Worm (Caenorhabditis elegans) whole organism, L1 larva: ENCODE measurements around the gene sru-45.
A peak's percentile ranks its signal among the peaks of the same experiment; 100 is the strongest.

ENCODE experiments used
- C34B4.2 ChIP-seq: sonication (generic microtip); optimal IDR thresholded peaks from 2 replicates; lab custom pipeline; 2017; ENCODE audit warnings: mild to moderate bottlenecking, missing genetic modification characterization, missing compliant biosample characterization
- F16B12.6 ChIP-seq: fragments of 150-350 bp; optimal IDR thresholded peaks from 2 replicates; lab custom pipeline; 2014; ENCODE audit warnings: missing biosample characterization, missing genetic modification characterization
- Y116A8C.19 ChIP-seq: sonication (generic microtip); optimal IDR thresholded peaks from 2 replicates; lab custom pipeline; 2016; ENCODE audit warnings: missing compliant biosample characterization, missing genetic modification characterization, borderline replicate concordance
- ama-1 ChIP-seq: fragments of 150-350 bp; optimal IDR thresholded peaks from 2 replicates; lab custom pipeline; 2014
- blmp-1 ChIP-seq: fragments of 150-350 bp; optimal IDR thresholded peaks from 2 replicates; lab custom pipeline; 2014; ENCODE audit warnings: missing biosample characterization, missing genetic modification characterization
- ceh-63 ChIP-seq: fragments of 200-800 bp; sonication (Bioruptor generic); optimal IDR thresholded peaks from 2 replicates; lab custom pipeline; 2018; ENCODE audit warnings: mild to moderate bottlenecking, missing genetic modification characterization, missing compliant biosample characterization
- ceh-8 ChIP-seq: fragments of 200-800 bp; sonication (Bioruptor generic); optimal IDR thresholded peaks from 2 replicates; lab custom pipeline; 2018; ENCODE audit warnings: mild to moderate bottlenecking, missing genetic modification characterization, moderate library complexity, missing compliant biosample characterization
- efl-1 ChIP-seq, 4 experiments: fragments of 150-350 bp; optimal IDR thresholded peaks in 3 of 4; peaks in 1 of 4; 1 replicate in 1 of 4; 2 replicates in 3 of 4; lab custom pipeline; 2014; ENCODE audit warnings: missing biosample characterization in 2 of 4, missing genetic modification characterization in 2 of 4, missing genetic modification reagents in 2 of 4
- elt-2 ChIP-seq: sonication (generic microtip); optimal IDR thresholded peaks from 2 replicates; lab custom pipeline; 2016; ENCODE audit warnings: missing genetic modification characterization, mild to moderate bottlenecking, inconsistent platforms, missing compliant biosample characterization, missing genetic modification reagents
- elt-3 ChIP-seq, 6 experiments: fragments of 150-350 bp in 1 of 6; sonication (generic microtip); optimal IDR thresholded peaks; 2 replicates each; lab custom pipeline; 2017 to 2018; ENCODE audit warnings: missing biosample characterization in 6 of 6, missing genetic modification characterization in 6 of 6, inconsistent platforms in 1 of 6
- ets-5 ChIP-seq: fragments of 200-800 bp; sonication (Bioruptor generic); IDR thresholded peaks from 2 replicates; pipeline ENCODE4 v1.3.6; 2022; ENCODE audit warnings: missing genetic modification characterization, missing compliant biosample characterization
- fkh-4 ChIP-seq: sonication (generic microtip); optimal IDR thresholded peaks from 2 replicates; lab custom pipeline; 2016; ENCODE audit warnings: missing compliant biosample characterization, missing genetic modification characterization, borderline replicate concordance
- fos-1 ChIP-seq: fragments of 150-350 bp; optimal IDR thresholded peaks from 2 replicates; lab custom pipeline; 2014; ENCODE audit warnings: missing biosample characterization, missing genetic modification characterization
- hlh-17 ChIP-seq: fragments of 200-800 bp; sonication (Bioruptor generic); optimal IDR thresholded peaks from 2 replicates; lab custom pipeline; 2018; ENCODE audit warnings: missing genetic modification characterization, mild to moderate bottlenecking, missing compliant biosample characterization, moderate library complexity, borderline replicate concordance
- hpl-2 ChIP-seq: fragments of 150-350 bp; optimal IDR thresholded peaks from 2 replicates; lab custom pipeline; 2014; ENCODE audit warnings: missing biosample characterization, missing genetic modification reagents, missing genetic modification characterization
- jun-1 ChIP-seq: fragments of 150-350 bp; optimal IDR thresholded peaks from 2 replicates; lab custom pipeline; 2014; ENCODE audit warnings: missing biosample characterization, missing genetic modification reagents, missing genetic modification characterization
- lin-13 ChIP-seq: fragments of 150-350 bp; optimal IDR thresholded peaks from 2 replicates; lab custom pipeline; 2014; ENCODE audit warnings: missing biosample characterization, missing genetic modification reagents, missing genetic modification characterization
- lin-14 ChIP-seq: fragments of 200-800 bp; sonication (Bioruptor generic); optimal IDR thresholded peaks from 2 replicates; lab custom pipeline; 2018; ENCODE audit warnings: mild to moderate bottlenecking, missing genetic modification characterization, moderate library complexity, missing compliant biosample characterization
- lir-3 ChIP-seq: sonication (generic microtip); optimal IDR thresholded peaks from 2 replicates; lab custom pipeline; 2016; ENCODE audit warnings: mild to moderate bottlenecking, missing genetic modification characterization, moderate library complexity, missing compliant biosample characterization; ENCODE audit not compliant: poor library complexity
- lsy-2 ChIP-seq, 2 experiments: fragments of 150-350 bp; optimal IDR thresholded peaks; 2 replicates each; lab custom pipeline; 2014; ENCODE audit warnings: missing biosample characterization in 2 of 2, missing genetic modification characterization in 2 of 2
- mep-1 ChIP-seq: fragments of 150-350 bp; optimal IDR thresholded peaks from 2 replicates; lab custom pipeline; 2014; ENCODE audit warnings: missing biosample characterization, missing genetic modification characterization
- nhr-11 ChIP-seq: fragments of 150-350 bp; optimal IDR thresholded peaks from 2 replicates; lab custom pipeline; 2014; ENCODE audit warnings: missing biosample characterization, missing genetic modification characterization
- nhr-19 ChIP-seq: fragments of 200-800 bp; sonication (Bioruptor generic); conservative IDR thresholded peaks from 2 replicates; pipeline ENCODE4 v1.3.6; 2022; ENCODE audit warnings: missing genetic modification characterization, missing compliant biosample characterization
- nhr-237 ChIP-seq: fragments of 150-350 bp; optimal IDR thresholded peaks from 2 replicates; lab custom pipeline; 2014; ENCODE audit warnings: missing biosample characterization, missing genetic modification characterization
- nhr-28 ChIP-seq: fragments of 150-350 bp; optimal IDR thresholded peaks from 2 replicates; lab custom pipeline; 2014; ENCODE audit warnings: missing biosample characterization, missing genetic modification characterization
- nhr-47 ChIP-seq: sonication (generic microtip); optimal IDR thresholded peaks from 2 replicates; lab custom pipeline; 2016; ENCODE audit warnings: mild to moderate bottlenecking, missing genetic modification characterization, moderate library complexity, missing compliant biosample characterization
- nhr-71 ChIP-seq: sonication (generic microtip); optimal IDR thresholded peaks from 2 replicates; lab custom pipeline; 2016; ENCODE audit warnings: mild to moderate bottlenecking, missing genetic modification characterization, moderate library complexity, missing compliant biosample characterization
- nhr-84 ChIP-seq: sonication (generic microtip); optimal IDR thresholded peaks from 2 replicates; lab custom pipeline; 2017; ENCODE audit warnings: missing biosample characterization, missing genetic modification characterization
- nhr-85 ChIP-seq: sonication (generic microtip); peaks from one replicate; lab custom pipeline; 2016; ENCODE audit warnings: missing genetic modification characterization, inconsistent platforms, missing compliant biosample characterization
- nhr-90 ChIP-seq: sonication (generic microtip); optimal IDR thresholded peaks from 2 replicates; lab custom pipeline; 2016; ENCODE audit warnings: mild to moderate bottlenecking, missing genetic modification characterization, missing compliant biosample characterization; ENCODE audit not compliant: poor library complexity
- pag-3 ChIP-seq: sonication (generic microtip); optimal IDR thresholded peaks from 2 replicates; lab custom pipeline; 2017; ENCODE audit warnings: missing genetic modification characterization, mild to moderate bottlenecking, missing compliant biosample characterization, antibody characterized with exemption, borderline replicate concordance; ENCODE audit not compliant: insufficient read depth
- pax-3 ChIP-seq: fragments of 200-800 bp; sonication (Bioruptor generic); optimal IDR thresholded peaks from 2 replicates; lab custom pipeline; 2018; ENCODE audit warnings: mild to moderate bottlenecking, missing genetic modification characterization, moderate library complexity, missing compliant biosample characterization
- pqm-1 ChIP-seq: sonication (generic microtip); optimal IDR thresholded peaks from 3 replicates; lab custom pipeline; 2017; ENCODE audit warnings: missing biosample characterization, missing genetic modification characterization
- rnt-1 ChIP-seq: sonication (generic microtip); optimal IDR thresholded peaks from 2 replicates; lab custom pipeline; 2016; ENCODE audit warnings: mild to moderate bottlenecking, missing genetic modification characterization, moderate library complexity, missing compliant biosample characterization
- snu-23 ChIP-seq: sonication (generic microtip); optimal IDR thresholded peaks from 2 replicates; lab custom pipeline; 2016; ENCODE audit warnings: missing genetic modification characterization, missing compliant biosample characterization
- sup-37 ChIP-seq: fragments of 200-800 bp; sonication (Bioruptor generic); optimal IDR thresholded peaks from 2 replicates; lab custom pipeline; 2018; ENCODE audit warnings: mild to moderate bottlenecking, missing genetic modification characterization, missing compliant biosample characterization
- tlp-1 ChIP-seq: fragments of 150-350 bp; optimal IDR thresholded peaks from 2 replicates; lab custom pipeline; 2014; ENCODE audit warnings: missing biosample characterization, missing genetic modification characterization
- unc-98 ChIP-seq: fragments of 200-800 bp; sonication (Bioruptor generic); IDR thresholded peaks from 2 replicates; pipeline ENCODE4 v1.3.6; 2022; ENCODE audit warnings: missing genetic modification characterization, missing compliant biosample characterization
- xbp-1 ChIP-seq: sonication (generic microtip); optimal IDR thresholded peaks from 2 replicates; lab custom pipeline; 2016; ENCODE audit warnings: missing genetic modification characterization, missing compliant biosample characterization
- zip-4 ChIP-seq: fragments of 200-800 bp; sonication (Bioruptor generic); optimal IDR thresholded peaks from 2 replicates; lab custom pipeline; 2018; ENCODE audit warnings: mild to moderate bottlenecking, missing genetic modification characterization, moderate library complexity, missing compliant biosample characterization
- ztf-11 ChIP-seq, 2 experiments: sonication (generic microtip); optimal IDR thresholded peaks; 2 replicates each; lab custom pipeline; 2016 to 2017; ENCODE audit warnings: missing genetic modification characterization in 2 of 2, missing biosample characterization in 1 of 2, missing compliant biosample characterization in 1 of 2

sru-45 gene

ce11 chrV:16592947-16593791 is 27.4 kb downstream of the sru-45 start:
- TF ChIP-seq efl-1 (optimal IDR thresholded peaks at IDR 0.05; lab: Kevin White, UChicago): no peak
- TF ChIP-seq efl-1 (GFP tag; optimal IDR thresholded peaks at IDR 0.05 in 1 of 2; lab: Kevin White, UChicago): peak in 1 of 2 experiments; percentile 50
- peak; percentile 9; the same call in 1 of the 2 replicates for TF ChIP-seq nhr-19 (GFP tag; lab: Robert Waterston, UW)
- no peak for TF ChIP-seq nhr-85 (tag; lab: Kevin White, UChicago)
- TF ChIP-seq nhr-11: no peak
- peak in 1 of 6 experiments; percentile 37 for TF ChIP-seq elt-3 (tag; optimal IDR thresholded peaks at IDR 0.05; lab: Kevin White, UChicago)
- no peak for TF ChIP-seq fos-1 (tag; lab: Kevin White, UChicago)
- peak; percentile 68 for TF ChIP-seq elt-2 (tag; lab: Kevin White, UChicago)
- TF ChIP-seq, all 84 proteins: peak for 4

- TF ChIP-seq lin-13 (GFP tag; lab: Kevin White, UChicago): no peak
- peak; percentile 6 for TF ChIP-seq ama-1 (lab: Kevin White, UChicago)
These were observed 28.0 kb downstream of the sru-45 start for ce11 chrV:16593792-16594059.

ce11 chrV:16594514-16594913 is 28.8 kb downstream of the sru-45 start:
- no peak for TF ChIP-seq mep-1
- TF ChIP-seq fkh-4: no peak
- no peak for TF ChIP-seq C34B4.2
- TF ChIP-seq fos-1 (tag; lab: Kevin White, UChicago): no peak
- no peak for TF ChIP-seq zip-4
- TF ChIP-seq blmp-1: peak; percentile 24
- TF ChIP-seq nhr-71 (tag; lab: Kevin White, UChicago): peak; percentile 60
- TF ChIP-seq lin-14: peak; percentile 41
- TF ChIP-seq xbp-1 (tag; lab: Kevin White, UChicago): no peak
- TF ChIP-seq snu-23: peak; percentile 30
- TF ChIP-seq F16B12.6: no peak
- TF ChIP-seq ztf-11 (tag; optimal IDR thresholded peaks at IDR 0.05; lab: Kevin White, UChicago): no peak
- TF ChIP-seq pag-3 (tag; lab: Kevin White, UChicago): no peak
- no peak for TF ChIP-seq Y116A8C.19 (tag; lab: Kevin White, UChicago)
- no peak for TF ChIP-seq nhr-90 (tag; lab: Kevin White, UChicago)
- TF ChIP-seq pax-3 (tag; lab: Kevin White, UChicago): no peak
- peak; percentile 12 for TF ChIP-seq lir-3 (tag; lab: Kevin White, UChicago)
- TF ChIP-seq ceh-8 (GFP tag; lab: Kevin White, UChicago): no peak
- TF ChIP-seq nhr-237 (tag; lab: Kevin White, UChicago): no peak
- no peak for TF ChIP-seq nhr-47 (tag; lab: Kevin White, UChicago)
- TF ChIP-seq hpl-2 (GFP tag; lab: Kevin White, UChicago): no peak
- TF ChIP-seq hlh-17 (GFP tag; lab: Kevin White, UChicago): no peak
- no peak for TF ChIP-seq nhr-84 (tag; lab: Kevin White, UChicago)
- no peak for TF ChIP-seq nhr-11
- no peak for TF ChIP-seq lin-13 (GFP tag; lab: Kevin White, UChicago)
- TF ChIP-seq tlp-1: no peak
- no peak for TF ChIP-seq unc-98
- no peak for TF ChIP-seq jun-1 (tag; lab: Kevin White, UChicago)
- peak in 1 of 6 experiments; percentile 47 for TF ChIP-seq elt-3 (tag; optimal IDR thresholded peaks at IDR 0.05; lab: Kevin White, UChicago)
- TF ChIP-seq lsy-2 (tag; optimal IDR thresholded peaks at IDR 0.05; lab: Kevin White, UChicago): peak; percentile 16
- TF ChIP-seq ceh-63 (GFP tag; lab: Kevin White, UChicago): no peak
- no peak for TF ChIP-seq nhr-28
- TF ChIP-seq sup-37: no peak
- TF ChIP-seq ets-5 (GFP tag; lab: Robert Waterston, UW): no peak
- peak; percentile 68 for TF ChIP-seq rnt-1 (tag; lab: Kevin White, UChicago)
- peak; percentile 48 for TF ChIP-seq nhr-19 (GFP tag; lab: Robert Waterston, UW)
- TF ChIP-seq pqm-1 (tag; lab: Kevin White, UChicago): no peak
- TF ChIP-seq nhr-85 (tag; lab: Kevin White, UChicago): no peak
